Worm (Caenorhabditis elegans): ENCODE measurements around the gene Y1B5A.1.

Y1B5A.1 gene

DNA sequence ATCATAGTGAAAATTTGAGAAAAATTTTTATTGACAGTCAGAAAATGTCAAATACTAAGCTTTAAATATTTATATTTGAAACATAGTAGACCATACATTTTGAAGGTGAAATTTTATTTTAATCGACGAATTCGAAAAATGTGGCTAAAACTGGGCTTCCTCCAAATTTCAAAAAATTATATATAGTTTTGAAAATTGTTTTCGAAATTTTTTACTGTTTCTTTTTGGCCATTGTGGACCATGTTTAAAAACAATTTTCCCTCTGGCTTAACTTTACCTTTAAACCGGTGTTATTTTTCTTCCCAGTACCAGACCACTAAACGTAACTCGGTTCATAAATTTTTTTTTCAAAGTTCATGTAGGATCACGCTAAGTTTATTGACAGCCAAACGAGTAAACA, 37.5 kb downstream of the Y1B5A.1 start:
- TF ChIP-seq ztf-11 (tag; optimal IDR thresholded peaks at IDR 0.05): no peak
- no peak for TF ChIP-seq pha-4 (tag; optimal IDR thresholded peaks at IDR 0.05)
- no peak for TF ChIP-seq nhr-237 (tag; optimal IDR thresholded peaks at IDR 0.05)
- no peak for TF ChIP-seq aly-2 (tag; optimal IDR thresholded peaks at IDR 0.05)
- no peak for TF ChIP-seq skn-1 (tag; optimal IDR thresholded peaks at IDR 0.05)
- TF ChIP-seq eor-1 (tag; optimal IDR thresholded peaks at IDR 0.05): no peak
- TF ChIP-seq nhr-76 (tag; optimal IDR thresholded peaks at IDR 0.05): no peak
- TF ChIP-seq mml-1 (tag; optimal IDR thresholded peaks at IDR 0.05): no peak

ce11 chrX:7124044-7124443, 38.9 kb downstream of the Y1B5A.1 start:
- no peak for TF ChIP-seq lsy-12 (tag; optimal IDR thresholded peaks at IDR 0.05)
- no peak for TF ChIP-seq hmg-11 (tag; optimal IDR thresholded peaks at IDR 0.05)
- no peak for TF ChIP-seq eor-1 (tag; optimal IDR thresholded peaks at IDR 0.05)
- peak; percentile 70 for TF ChIP-seq pqm-1 (tag; optimal IDR thresholded peaks at IDR 0.05)
- no peak for TF ChIP-seq egl-5 (tag; optimal IDR thresholded peaks at IDR 0.05)

- TF ChIP-seq elt-2 (tag; optimal IDR thresholded peaks at IDR 0.05) (peak; percentile 63), nhr-25 (tag; optimal IDR thresholded peaks at IDR 0.05) (no peak), egl-27 (tag; optimal IDR thresholded peaks at IDR 0.05) (no peak), ceh-28 (tag; optimal IDR thresholded peaks at IDR 0.05) (no peak), elt-1 (tag; optimal IDR thresholded peaks at IDR 0.05) (no peak), mml-1 (tag; optimal IDR thresholded peaks at IDR 0.05) (no peak), unc-62 (GFP tag; optimal IDR thresholded peaks at IDR 0.05) (no peak), daf-12 (tag; optimal IDR thresholded peaks at IDR 0.05) (no peak)
Measured at ce11 chrX:7125178-7125577, 40.0 kb downstream of the Y1B5A.1 start.

ce11 chrX:7126348-7126747, 41.2 kb downstream of the Y1B5A.1 start, which contains the start of gene ist-1:
ist-1 (plus strand) TSS chrX:7126648.
- TF ChIP-seq pha-4 (tag; optimal IDR thresholded peaks at IDR 0.05) (no peak), egl-27 (tag; optimal IDR thresholded peaks at IDR 0.05) (no peak), nhr-76 (tag; optimal IDR thresholded peaks at IDR 0.05) (no peak), lin-39 (tag; optimal IDR thresholded peaks at IDR 0.05) (no peak), fkh-2 (tag; optimal IDR thresholded peaks at IDR 0.05) (no peak), nfya-1 (tag; optimal IDR thresholded peaks at IDR 0.05; ENCODE audit: insufficient read depth) (no peak), ceh-28 (tag; optimal IDR thresholded peaks at IDR 0.05) (no peak), fkh-10 (GFP tag; optimal IDR thresholded peaks at IDR 0.05) (no peak), sea-2 (GFP tag; optimal IDR thresholded peaks at IDR 0.05) (no peak), ceh-82 (tag; optimal IDR thresholded peaks at IDR 0.05) (no peak), jun-1 (tag; optimal IDR thresholded peaks at IDR 0.05) (no peak)

DNA sequence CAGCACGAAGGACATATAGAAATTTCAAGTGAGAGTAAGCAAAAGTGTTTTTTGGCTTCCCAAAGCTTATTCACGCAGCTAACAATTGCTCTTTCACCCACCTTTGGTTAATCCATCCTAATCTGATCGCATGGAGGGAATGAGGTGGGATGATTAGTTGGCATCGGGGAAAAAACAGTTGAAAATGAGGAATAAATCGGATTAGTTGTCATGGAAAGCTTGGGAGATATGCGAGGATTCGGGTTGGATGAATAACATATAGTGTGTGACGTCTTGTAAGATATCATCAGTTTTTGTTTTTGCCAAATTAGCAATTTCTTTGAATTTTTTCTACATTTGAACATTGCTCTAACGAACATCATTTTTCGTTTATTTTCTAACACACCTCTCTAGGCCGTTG, 43.4 kb downstream of the Y1B5A.1 start:
- TF ChIP-seq R02D3.7 (tag; optimal IDR thresholded peaks at IDR 0.05) (no peak), pqm-1 (tag; optimal IDR thresholded peaks at IDR 0.05) (no peak), nhr-237 (tag; optimal IDR thresholded peaks at IDR 0.05) (no peak), sea-2 (GFP tag; optimal IDR thresholded peaks at IDR 0.05) (no peak), mml-1 (tag; optimal IDR thresholded peaks at IDR 0.05) (no peak), egl-27 (tag; optimal IDR thresholded peaks at IDR 0.05) (no peak), nhr-76 (tag; optimal IDR thresholded peaks at IDR 0.05) (no peak), jun-1 (tag; optimal IDR thresholded peaks at IDR 0.05) (no peak), unc-39 (tag; optimal IDR thresholded peaks at IDR 0.05) (no peak)

ce11 chrX:7129460-7129859, 44.3 kb downstream of the Y1B5A.1 start:
- TF ChIP-seq nhr-11 (tag; optimal IDR thresholded peaks at IDR 0.05): no peak
- TF ChIP-seq elt-1 (tag; optimal IDR thresholded peaks at IDR 0.05): peak; percentile 17
- peak; percentile 22 for TF ChIP-seq nhr-23 (tag; optimal IDR thresholded peaks at IDR 0.05)
- peak; percentile 34 for TF ChIP-seq nhr-25 (tag; optimal IDR thresholded peaks at IDR 0.05)
- TF ChIP-seq elt-2 (tag; optimal IDR thresholded peaks at IDR 0.05): peak; percentile 17
- TF ChIP-seq nhr-43 (tag; optimal IDR thresholded peaks at IDR 0.05; ENCODE audit: poor library complexity, severe bottlenecking): no peak
- peak; percentile 72 for TF ChIP-seq pha-4 (tag; optimal IDR thresholded peaks at IDR 0.05)
- TF ChIP-seq mdl-1 (tag; optimal IDR thresholded peaks at IDR 0.05): peak; percentile 36

All from whole organism, L3 larva.